Worm (Caenorhabditis elegans): ENCODE data around the gene F59G1.4.

F59G1.4 gene

DNA sequence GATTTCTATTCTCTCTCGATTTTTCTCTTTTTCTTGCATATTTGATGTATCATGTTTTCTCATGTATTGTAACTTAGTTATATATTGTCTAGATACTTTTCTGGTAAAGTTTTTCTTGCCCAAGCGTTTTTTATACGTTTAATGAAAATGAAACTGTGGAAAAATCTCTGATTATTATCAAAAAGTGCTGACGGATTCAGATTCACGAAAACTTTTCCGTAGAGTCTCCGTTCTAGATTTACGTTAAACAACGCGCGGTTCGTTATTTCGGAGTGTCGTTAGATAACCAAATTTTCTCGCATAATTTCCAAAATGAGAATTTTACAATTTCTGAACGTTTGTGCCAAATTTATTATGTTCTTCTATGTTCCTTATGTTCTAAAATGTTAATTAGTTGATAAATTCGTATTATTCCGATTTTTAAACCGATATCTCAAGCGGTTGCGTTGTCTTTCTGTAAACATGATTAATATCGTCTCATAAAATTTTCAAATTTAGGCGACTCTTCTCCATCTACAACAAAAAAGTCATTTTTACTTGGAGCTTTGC is 22.3 kb downstream of the F59G1.4 start, which contains the start of gene ptp-2:
TSS of gene ptp-2 (plus strand) at position 499 of the 549 bp plus-strand sequence.
- no peak for TF ChIP-seq lin-39 (tag; optimal IDR thresholded peaks at IDR 0.05)
- TF ChIP-seq nhr-237 (tag; optimal IDR thresholded peaks at IDR 0.05) = no peak
- no peak for TF ChIP-seq eor-1 (tag; optimal IDR thresholded peaks at IDR 0.05)
- no peak for TF ChIP-seq sea-2 (GFP tag; optimal IDR thresholded peaks at IDR 0.05)
- peak; percentile 41 for TF ChIP-seq nhr-23 (tag; optimal IDR thresholded peaks at IDR 0.05)
- no peak for TF ChIP-seq fkh-2 (tag; optimal IDR thresholded peaks at IDR 0.05)
- TF ChIP-seq egl-27 (tag; optimal IDR thresholded peaks at IDR 0.05) = no peak
- TF ChIP-seq elt-1 (tag; optimal IDR thresholded peaks at IDR 0.05) = no peak
- no peak for TF ChIP-seq nhr-12 (tag; optimal IDR thresholded peaks at IDR 0.05)
- TF ChIP-seq elt-3 (tag; optimal IDR thresholded peaks at IDR 0.05) = no peak
- TF ChIP-seq lin-15B (tag; optimal IDR thresholded peaks at IDR 0.05) = peak; percentile 43
- TF ChIP-seq nfya-1 (tag; optimal IDR thresholded peaks at IDR 0.05; ENCODE audit: insufficient read depth) = peak; percentile 47
- no peak for TF ChIP-seq nhr-67 (tag; optimal IDR thresholded peaks at IDR 0.05)
- TF ChIP-seq pha-4 (tag; optimal IDR thresholded peaks at IDR 0.05) = peak; percentile 51
- no peak for TF ChIP-seq snpc-4 (tag; optimal IDR thresholded peaks at IDR 0.05)
- peak; percentile 11 for TF ChIP-seq hmg-11 (tag; optimal IDR thresholded peaks at IDR 0.05)
- no peak for TF ChIP-seq aly-2 (tag; optimal IDR thresholded peaks at IDR 0.05)
- no peak for TF ChIP-seq nhr-28 (tag; optimal IDR thresholded peaks at IDR 0.05)
- no peak for TF ChIP-seq ceh-82 (tag; optimal IDR thresholded peaks at IDR 0.05)
- TF ChIP-seq nhr-43 (tag; optimal IDR thresholded peaks at IDR 0.05; ENCODE audit: poor library complexity, severe bottlenecking) = peak; percentile 33
- no peak for TF ChIP-seq fkh-10 (GFP tag; optimal IDR thresholded peaks at IDR 0.05)
- TF ChIP-seq mdl-1 (tag; optimal IDR thresholded peaks at IDR 0.05) = no peak
- TF ChIP-seq daf-12 (tag; optimal IDR thresholded peaks at IDR 0.05) = no peak
- TF ChIP-seq R02D3.7 (tag; optimal IDR thresholded peaks at IDR 0.05) = no peak
- peak; percentile 0 for TF ChIP-seq elt-2 (tag; optimal IDR thresholded peaks at IDR 0.05)
- no peak for TF ChIP-seq egl-5 (tag; optimal IDR thresholded peaks at IDR 0.05)
- TF ChIP-seq unc-39 (tag; optimal IDR thresholded peaks at IDR 0.05) = no peak
- TF ChIP-seq ceh-9 (tag; optimal IDR thresholded peaks at IDR 0.05) = no peak
- TF ChIP-seq ama-1 (optimal IDR thresholded peaks at IDR 0.05) = no peak
- no peak for TF ChIP-seq nhr-76 (tag; optimal IDR thresholded peaks at IDR 0.05)
- TF ChIP-seq tbx-2 (tag; optimal IDR thresholded peaks at IDR 0.05) = no peak
- no peak for TF ChIP-seq nhr-11 (tag; optimal IDR thresholded peaks at IDR 0.05)
- TF ChIP-seq ceh-16 (tag; optimal IDR thresholded peaks at IDR 0.05) = no peak
- TF ChIP-seq ztf-11 (tag; optimal IDR thresholded peaks at IDR 0.05) = no peak
- no peak for TF ChIP-seq jun-1 (tag; optimal IDR thresholded peaks at IDR 0.05)
- no peak for TF ChIP-seq ztf-4 (tag; optimal IDR thresholded peaks at IDR 0.05)
- TF ChIP-seq mml-1 (tag; optimal IDR thresholded peaks at IDR 0.05) = no peak
- TF ChIP-seq lsy-12 (tag; optimal IDR thresholded peaks at IDR 0.05) = no peak
- no peak for TF ChIP-seq unc-62 (GFP tag; optimal IDR thresholded peaks at IDR 0.05)
- no peak for TF ChIP-seq fos-1 (tag; optimal IDR thresholded peaks at IDR 0.05)
- TF ChIP-seq ceh-28 (tag; optimal IDR thresholded peaks at IDR 0.05) = no peak
- no peak for TF ChIP-seq skn-1 (tag; optimal IDR thresholded peaks at IDR 0.05)
- TF ChIP-seq ZK546.5 (tag; optimal IDR thresholded peaks at IDR 0.05) = no peak
- no peak for TF ChIP-seq nhr-77 (tag; optimal IDR thresholded peaks at IDR 0.05)

DNA sequence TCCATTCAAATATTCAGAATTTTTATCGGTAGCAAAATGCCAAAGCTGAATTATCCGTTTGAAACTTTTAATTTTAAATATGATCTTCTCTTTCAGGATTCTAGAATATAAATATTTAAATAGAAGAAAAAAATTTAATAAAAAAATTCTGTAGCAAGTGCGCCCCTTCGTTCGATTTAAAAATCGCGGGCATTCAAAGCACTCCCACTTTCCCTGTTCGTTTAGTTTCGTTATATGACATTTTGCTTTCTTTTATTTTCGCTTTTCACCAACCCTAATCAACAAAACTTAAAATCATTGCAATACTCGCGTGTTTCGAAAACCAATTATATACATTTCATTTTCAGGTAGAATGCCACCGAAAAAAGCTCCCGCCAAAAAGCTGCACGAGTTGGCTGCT is 25.6 kb downstream of the F59G1.4 start, which contains the start of gene vrk-1:
TSS of gene vrk-1 (plus strand) at position 348 of the 400 bp plus-strand sequence.
- no peak for TF ChIP-seq aly-2 (tag; optimal IDR thresholded peaks at IDR 0.05)
- TF ChIP-seq ceh-16 (tag; optimal IDR thresholded peaks at IDR 0.05) = no peak
- TF ChIP-seq nhr-76 (tag; optimal IDR thresholded peaks at IDR 0.05) = no peak
- no peak for TF ChIP-seq unc-39 (tag; optimal IDR thresholded peaks at IDR 0.05)
- TF ChIP-seq unc-62 (GFP tag; optimal IDR thresholded peaks at IDR 0.05) = no peak
- TF ChIP-seq fkh-2 (tag; optimal IDR thresholded peaks at IDR 0.05) = no peak
- TF ChIP-seq nhr-77 (tag; optimal IDR thresholded peaks at IDR 0.05) = no peak
- TF ChIP-seq egl-27 (tag; optimal IDR thresholded peaks at IDR 0.05) = no peak
- no peak for TF ChIP-seq nhr-237 (tag; optimal IDR thresholded peaks at IDR 0.05)
- TF ChIP-seq tbx-2 (tag; optimal IDR thresholded peaks at IDR 0.05) = no peak
- no peak for TF ChIP-seq fos-1 (tag; optimal IDR thresholded peaks at IDR 0.05)
- TF ChIP-seq ceh-82 (tag; optimal IDR thresholded peaks at IDR 0.05) = no peak
- TF ChIP-seq ztf-11 (tag; optimal IDR thresholded peaks at IDR 0.05) = no peak
- no peak for TF ChIP-seq R02D3.7 (tag; optimal IDR thresholded peaks at IDR 0.05)

All from whole organism, L3 larva.